Worm (Caenorhabditis elegans) whole organism, late embryonic: Measurements from ENCODE around the gene ZC196.3.
"Not testable (repeated sequence)": the region's sequence is repeated elsewhere in the genome, so short reads cannot be mapped to it uniquely, and the experiment has no call there.

Experiments
- gmeb-2 ChIP-seq: sonication (generic microtip); optimal IDR thresholded peaks from 2 replicates; lab custom pipeline; 2016; ENCODE audit warnings: missing genetic modification characterization, inconsistent platforms, missing compliant biosample characterization
- ref-2 ChIP-seq: sonication (generic microtip); optimal IDR thresholded peaks from 2 replicates; lab custom pipeline; 2016; ENCODE audit warnings: missing genetic modification characterization, missing compliant biosample characterization

DNA sequence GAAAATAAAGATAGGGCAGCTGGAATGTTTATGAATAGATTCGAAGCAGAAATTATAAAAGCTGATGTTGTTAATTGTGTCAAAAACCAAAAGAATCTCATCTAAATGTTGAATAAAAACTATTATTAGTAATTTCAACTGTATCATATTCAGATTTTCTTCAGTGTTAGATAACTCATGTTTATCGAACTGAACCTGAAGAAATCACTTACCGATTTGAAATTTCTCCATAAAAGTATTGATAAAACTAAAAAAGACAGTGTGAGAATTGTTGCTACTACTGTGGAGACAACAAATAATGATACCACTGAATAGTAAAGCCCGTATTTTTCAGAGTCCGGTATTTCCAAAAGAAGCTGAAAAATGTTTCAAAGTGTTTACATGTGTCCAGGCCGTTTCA is 14.3 kb upstream of the ZC196.3 start, which contains the start of gene ZC196.8:
- TF ChIP-seq gmeb-2 (tag; lab: Kevin White, UChicago); ref-2: not testable (repeated sequence)
